Worm (Caenorhabditis elegans): ENCODE measurements around the gene mltn-12.

The mltn-12 gene

ce11 chrIV:9001184-9001583 is 8.3 kb downstream of the mltn-12 start:
- TF ChIP-seq tbx-8 (GFP tag; optimal IDR thresholded peaks at IDR 0.05) = no peak
- TF ChIP-seq hlh-1 (tag; optimal IDR thresholded peaks at IDR 0.05) = no peak
- no peak for TF ChIP-seq unc-62 (GFP tag; optimal IDR thresholded peaks at IDR 0.05)
- no peak for TF ChIP-seq ceh-43 (GFP tag; optimal IDR thresholded peaks at IDR 0.05)
- no peak for TF ChIP-seq mab-5 (tag; optimal IDR thresholded peaks at IDR 0.05)
- TF ChIP-seq ztf-11 (tag; optimal IDR thresholded peaks at IDR 0.05) = no peak
- TF ChIP-seq elt-1 (tag; optimal IDR thresholded peaks at IDR 0.05; ENCODE audit: borderline replicate concordance, insufficient read depth) = no peak
- no peak for TF ChIP-seq mep-1 (tag; optimal IDR thresholded peaks at IDR 0.05)

ce11 chrIV:9002636-9003035 is 9.8 kb downstream of the mltn-12 start, which contains the start of gene C53D6.8:
Gene C53D6.8 (minus strand): TSS chrIV:9002736.
- TF ChIP-seq M03D4.4 (tag; optimal IDR thresholded peaks at IDR 0.05) (no peak), zip-8 (tag; optimal IDR thresholded peaks at IDR 0.05) (no peak), mls-2 (tag; optimal IDR thresholded peaks at IDR 0.05) (no peak), ceh-39 (tag; optimal IDR thresholded peaks at IDR 0.05) (no peak), nhr-237 (tag; optimal IDR thresholded peaks at IDR 0.05) (no peak), bed-3 (GFP tag; optimal IDR thresholded peaks at IDR 0.05) (no peak), blmp-1 (tag; optimal IDR thresholded peaks at IDR 0.05) (no peak), nhr-12 (tag; optimal IDR thresholded peaks at IDR 0.05) (no peak), pha-4 (tag; optimal IDR thresholded peaks at IDR 0.05) (no peak), elt-3 (tag; optimal IDR thresholded peaks at IDR 0.05) (no peak), unc-39 (tag; optimal IDR thresholded peaks at IDR 0.05) (no peak), drap-1 (GFP tag; optimal IDR thresholded peaks at IDR 0.05) (no peak), mep-1 (tag; optimal IDR thresholded peaks at IDR 0.05) (no peak), elt-1 (tag; optimal IDR thresholded peaks at IDR 0.05; ENCODE audit: borderline replicate concordance, insufficient read depth) (no peak)

- TF ChIP-seq unc-62 (GFP tag; optimal IDR thresholded peaks at IDR 0.05) (no peak), zip-8 (tag; optimal IDR thresholded peaks at IDR 0.05) (no peak), drap-1 (GFP tag; optimal IDR thresholded peaks at IDR 0.05) (no peak), tbx-8 (GFP tag; optimal IDR thresholded peaks at IDR 0.05) (no peak), unc-120 (tag; optimal IDR thresholded peaks at IDR 0.05; ENCODE audit: poor library complexity, severe bottlenecking) (no peak), unc-39 (tag; optimal IDR thresholded peaks at IDR 0.05) (no peak), pha-4 (tag; optimal IDR thresholded peaks at IDR 0.05) (no peak), blmp-1 (tag; optimal IDR thresholded peaks at IDR 0.05) (no peak), lsy-2 (tag; optimal IDR thresholded peaks at IDR 0.05) (no peak), snpc-4 (tag; optimal IDR thresholded peaks at IDR 0.05) (no peak), ceh-39 (tag; optimal IDR thresholded peaks at IDR 0.05) (no peak), lin-32 (GFP tag; optimal IDR thresholded peaks at IDR 0.05) (no peak), elt-1 (tag; optimal IDR thresholded peaks at IDR 0.05; ENCODE audit: borderline replicate concordance, insufficient read depth) (no peak), nhr-237 (tag; optimal IDR thresholded peaks at IDR 0.05) (no peak), mab-5 (tag; optimal IDR thresholded peaks at IDR 0.05) (no peak), M03D4.4 (tag; optimal IDR thresholded peaks at IDR 0.05) (no peak), ztf-11 (tag; optimal IDR thresholded peaks at IDR 0.05) (no peak)
These were observed 12.4 kb downstream of the mltn-12 start, which contains the start of gene unc-129 for ce11 chrIV:9005310-9005709. Gene unc-129 (minus strand): TSS chrIV:9005410.

ce11 chrIV:9007947-9008346 is 15.1 kb downstream of the mltn-12 start:
- TF ChIP-seq hlh-1 (tag; optimal IDR thresholded peaks at IDR 0.05) (peak; percentile 74), unc-62 (GFP tag; optimal IDR thresholded peaks at IDR 0.05) (peak; percentile 72), mls-2 (tag; optimal IDR thresholded peaks at IDR 0.05) (no peak)

ce11 chrIV:9010257-9010656 is 17.4 kb downstream of the mltn-12 start, which contains the start of gene C53D6.11:
Gene C53D6.11 (plus strand): TSS chrIV:9010584.
- TF ChIP-seq snpc-4 (tag; optimal IDR thresholded peaks at IDR 0.05) (no peak), nhr-2 (tag; optimal IDR thresholded peaks at IDR 0.05) (no peak)

- TF ChIP-seq ham-2 (GFP tag; optimal IDR thresholded peaks at IDR 0.05) (no peak), ceh-39 (tag; optimal IDR thresholded peaks at IDR 0.05) (no peak), tbx-8 (GFP tag; optimal IDR thresholded peaks at IDR 0.05) (no peak), nhr-12 (tag; optimal IDR thresholded peaks at IDR 0.05) (no peak), flh-1 (GFP tag; optimal IDR thresholded peaks at IDR 0.05) (no peak), sptf-1 (tag; optimal IDR thresholded peaks at IDR 0.05) (no peak), mls-2 (tag; optimal IDR thresholded peaks at IDR 0.05) (no peak), ceh-43 (GFP tag; optimal IDR thresholded peaks at IDR 0.05) (no peak), bed-3 (GFP tag; optimal IDR thresholded peaks at IDR 0.05) (no peak), pha-4 (tag; optimal IDR thresholded peaks at IDR 0.05) (no peak), zip-8 (tag; optimal IDR thresholded peaks at IDR 0.05) (no peak), elt-1 (tag; optimal IDR thresholded peaks at IDR 0.05; ENCODE audit: borderline replicate concordance, insufficient read depth) (no peak), unc-120 (tag; optimal IDR thresholded peaks at IDR 0.05; ENCODE audit: poor library complexity, severe bottlenecking) (no peak)
These were observed 23.6 kb downstream of the mltn-12 start, which contains the start of gene acc-2 for ce11 chrIV:9016477-9016876. Gene acc-2 (plus strand): TSS chrIV:9016777.

Data from whole organism, mixed stage, embryonic.